Fruit fly (Drosophila melanogaster) whole organism, embryonic: ENCODE results near the gene CG32708.
A peak's percentile ranks its signal among the peaks of the same experiment; 100 is the strongest.

Source experiments
- ATbp ChIP-seq: fragments of 200-800 bp; sonication (Bioruptor generic); optimal IDR thresholded peaks from 2 replicates; lab custom pipeline; 2017; ENCODE audit warnings: missing biosample characterization, mild to moderate bottlenecking, missing genetic modification characterization, missing genetic modification reagents
- Antp ChIP-seq: fragments of 200-800 bp; sonication (Bioruptor generic); optimal IDR thresholded peaks from 3 replicates; lab custom pipeline; 2016; ENCODE audit warnings: missing biosample characterization, missing genetic modification characterization
- Atf-2 ChIP-seq: fragments of 200-800 bp; sonication (Bioruptor generic); optimal IDR thresholded peaks from 2 replicates; lab custom pipeline; 2016; ENCODE audit warnings: missing biosample characterization, missing genetic modification characterization
- CG10209 ChIP-seq: fragments of 200-800 bp; sonication (Bioruptor generic); optimal IDR thresholded peaks from 3 replicates; lab custom pipeline; 2017; ENCODE audit warnings: missing biosample characterization, mild to moderate bottlenecking, missing genetic modification characterization, missing genetic modification reagents
- CG10366 ChIP-seq: fragments of 200-800 bp; sonication (Bioruptor generic); IDR thresholded peaks from 2 replicates; pipeline ENCODE4 v1.3.6; 2022; ENCODE audit warnings: missing biosample characterization, missing genetic modification characterization
- CG10565 ChIP-seq: fragments of 200-800 bp; sonication (Bioruptor generic); optimal IDR thresholded peaks from 3 replicates; lab custom pipeline; 2016; ENCODE audit warnings: missing biosample characterization, mild to moderate bottlenecking, missing genetic modification characterization
- CG11085 ChIP-seq: fragments of 200-800 bp; sonication (Bioruptor generic); IDR thresholded peaks from 2 replicates; pipeline ENCODE4 v1.3.6; 2022; ENCODE audit warnings: missing biosample characterization, missing genetic modification characterization
- CG12391 ChIP-seq: fragments of 200-800 bp; sonication (Bioruptor generic); optimal IDR thresholded peaks from 3 replicates; lab custom pipeline; 2018; ENCODE audit warnings: missing biosample characterization, mild to moderate bottlenecking, missing genetic modification characterization, moderate library complexity
- CG15269 ChIP-seq: fragments of 200-800 bp; sonication (Bioruptor generic); optimal IDR thresholded peaks from 2 replicates; lab custom pipeline; 2018; ENCODE audit warnings: missing biosample characterization, mild to moderate bottlenecking, missing genetic modification characterization, moderate library complexity
- CG1603 ChIP-seq: fragments of 200-800 bp; sonication (Bioruptor generic); optimal IDR thresholded peaks from 2 replicates; lab custom pipeline; 2019; ENCODE audit warnings: missing biosample characterization, mild to moderate bottlenecking, missing genetic modification characterization, moderate library complexity
- CG16813 ChIP-seq: fragments of 200-800 bp; sonication (Bioruptor generic); IDR thresholded peaks from 3 replicates; pipeline ENCODE4 v1.3.6; 2022; ENCODE audit warnings: missing biosample characterization, missing genetic modification characterization; ENCODE audit not compliant: partially characterized antibody
- CG18764 ChIP-seq: fragments of 200-800 bp; sonication (Bioruptor generic); optimal IDR thresholded peaks from 3 replicates; lab custom pipeline; 2016; ENCODE audit warnings: missing biosample characterization, missing genetic modification characterization
- CG2129 ChIP-seq: fragments of 200-800 bp; sonication (Bioruptor generic); IDR thresholded peaks from 2 replicates; pipeline ENCODE4 v1.3.6; 2022; ENCODE audit warnings: missing biosample characterization, missing genetic modification characterization; ENCODE audit not compliant: partially characterized antibody
- CG2202 ChIP-seq: fragments of 200-800 bp; sonication (Bioruptor generic); optimal IDR thresholded peaks from 2 replicates; lab custom pipeline; 2018; ENCODE audit warnings: missing biosample characterization, mild to moderate bottlenecking, missing genetic modification characterization
- CG30403 ChIP-seq: fragments of 200-800 bp; sonication (Bioruptor generic); optimal IDR thresholded peaks from 3 replicates; lab custom pipeline; 2016; ENCODE audit warnings: missing biosample characterization, missing genetic modification characterization
- CG32532 ChIP-seq: fragments of 200-800 bp; sonication (Bioruptor generic); IDR thresholded peaks from 2 replicates; pipeline ENCODE4 v1.3.6; 2022; ENCODE audit warnings: missing biosample characterization, missing genetic modification characterization
- CG4854 ChIP-seq: fragments of 200-800 bp; sonication (Bioruptor generic); optimal IDR thresholded peaks from 2 replicates; lab custom pipeline; 2016; ENCODE audit warnings: missing biosample characterization, missing genetic modification characterization, inconsistent platforms
- CG5180 ChIP-seq: fragments of 200-800 bp; sonication (Bioruptor generic); optimal IDR thresholded peaks from 3 replicates; lab custom pipeline; 2017; ENCODE audit warnings: missing biosample characterization, missing genetic modification characterization, mild to moderate bottlenecking, moderate library complexity, missing genetic modification reagents
- CG7271 ChIP-seq: fragments of 200-800 bp; sonication (Bioruptor generic); optimal IDR thresholded peaks from 2 replicates; lab custom pipeline; 2018; ENCODE audit warnings: missing biosample characterization, mild to moderate bottlenecking, missing genetic modification characterization, moderate library complexity
- CG7928 ChIP-seq: fragments of 200-800 bp; sonication (Bioruptor generic); optimal IDR thresholded peaks from 2 replicates; lab custom pipeline; 2017; ENCODE audit warnings: missing biosample characterization, mild to moderate bottlenecking, missing genetic modification characterization
- CG9437 ChIP-seq: fragments of 200-800 bp; sonication (Bioruptor generic); optimal IDR thresholded peaks from 2 replicates; lab custom pipeline; 2018; ENCODE audit warnings: missing biosample characterization, mild to moderate bottlenecking, missing genetic modification characterization
- CG9727 ChIP-seq: fragments of 200-800 bp; sonication (Bioruptor generic); optimal IDR thresholded peaks from 3 replicates; lab custom pipeline; 2017; ENCODE audit warnings: missing biosample characterization, mild to moderate bottlenecking, missing genetic modification characterization
- Eip74EF ChIP-seq, 2 experiments: fragments of 200-800 bp in 1 of 2; fragments of >200 bp in 1 of 2; sonication (Bioruptor generic) in 1 of 2; optimal IDR thresholded peaks; 2 replicates each; lab custom pipeline; 2017 to 2019; ENCODE audit warnings: missing biosample characterization in 2 of 2, missing genetic modification characterization in 2 of 2, mild to moderate bottlenecking in 1 of 2, moderate library complexity in 1 of 2
- Gsc ChIP-seq: fragments of 200-800 bp; sonication (Bioruptor generic); IDR thresholded peaks from 2 replicates; pipeline ENCODE4 v1.3.6; 2022; ENCODE audit warnings: missing biosample characterization, missing genetic modification characterization
- Jarid2 ChIP-seq: fragments of 200-800 bp; sonication (Bioruptor generic); optimal IDR thresholded peaks from 3 replicates; lab custom pipeline; 2017; ENCODE audit warnings: mild to moderate bottlenecking, missing biosample characterization, missing genetic modification reagents, missing genetic modification characterization
- Lim3 ChIP-seq: fragments of 200-800 bp; sonication (Bioruptor generic); IDR thresholded peaks from 2 replicates; pipeline ENCODE4 v1.3.6; 2022; ENCODE audit warnings: missing biosample characterization, missing genetic modification characterization
- Med ChIP-seq: fragments of 200-800 bp; sonication (Bioruptor generic); peaks from one replicate; lab custom pipeline; 2016; ENCODE audit warnings: missing biosample characterization, missing genetic modification characterization, mild to moderate bottlenecking, inconsistent platforms, moderate library complexity
- Meics ChIP-seq: fragments of 200-800 bp; sonication (Bioruptor generic); optimal IDR thresholded peaks from 2 replicates; lab custom pipeline; 2017; ENCODE audit warnings: missing biosample characterization, mild to moderate bottlenecking, missing genetic modification characterization
- Nf-YA ChIP-seq: fragments of 200-800 bp; sonication (Bioruptor generic); IDR thresholded peaks from 2 replicates; pipeline ENCODE4 v1.3.6; 2022; ENCODE audit warnings: missing biosample characterization, missing genetic modification characterization
- Optix ChIP-seq: fragments of 200-800 bp; sonication (Bioruptor generic); IDR thresholded peaks from 3 replicates; pipeline ENCODE4 v1.3.6; 2022; ENCODE audit warnings: missing biosample characterization, missing genetic modification characterization
- Ptx1 ChIP-seq: fragments of 200-800 bp; sonication (Bioruptor generic); IDR thresholded peaks from 2 replicates; pipeline ENCODE4 v1.3.6; 2022; ENCODE audit warnings: missing biosample characterization, missing genetic modification characterization
- Sry-δ ChIP-seq: fragments of 200-800 bp; sonication (Bioruptor generic); optimal IDR thresholded peaks from 2 replicates; lab custom pipeline; 2016; ENCODE audit warnings: missing biosample characterization, missing genetic modification characterization
- Usf ChIP-seq: fragments of 200-800 bp; sonication (Bioruptor generic); optimal IDR thresholded peaks from 2 replicates; lab custom pipeline; 2017; ENCODE audit warnings: missing genotype, missing biosample characterization, missing genetic modification characterization
- YL-1 ChIP-seq: fragments of 200-800 bp; sonication (Bioruptor generic); optimal IDR thresholded peaks from 3 replicates; lab custom pipeline; 2017; ENCODE audit warnings: missing biosample characterization, mild to moderate bottlenecking, missing genetic modification characterization
- ab ChIP-seq: fragments of 200-800 bp; sonication (Bioruptor generic); optimal IDR thresholded peaks from 2 replicates; lab custom pipeline; 2016; ENCODE audit warnings: missing biosample characterization, missing genetic modification characterization
- abd-A ChIP-seq: fragments of 200-800 bp; sonication (Bioruptor generic); optimal IDR thresholded peaks from 3 replicates; lab custom pipeline; 2019; ENCODE audit warnings: missing biosample characterization, mild to moderate bottlenecking, missing genetic modification characterization, moderate library complexity
- cas ChIP-seq: fragments of 200-800 bp; sonication (Bioruptor generic); IDR thresholded peaks from 2 replicates; pipeline ENCODE4 v1.3.6; 2022; ENCODE audit warnings: missing biosample characterization, missing genetic modification characterization
- da ChIP-seq: fragments of 200-800 bp; sonication (Bioruptor generic); optimal IDR thresholded peaks from 2 replicates; lab custom pipeline; 2016; ENCODE audit warnings: missing biosample characterization, missing genetic modification characterization
- dati ChIP-seq: fragments of 200-800 bp; sonication (Bioruptor generic); IDR thresholded peaks from 2 replicates; pipeline ENCODE4 v1.3.6; 2022; ENCODE audit warnings: missing biosample characterization, missing genetic modification characterization
- dpn ChIP-seq, 2 experiments: fragments of 200-800 bp; sonication (Bioruptor generic); optimal IDR thresholded peaks; 3 replicates each; lab custom pipeline; 2016; ENCODE audit warnings: missing biosample characterization in 2 of 2, missing genetic modification characterization in 2 of 2
- dysf ChIP-seq: fragments of 200-800 bp; sonication (Bioruptor generic); IDR thresholded peaks from 3 replicates; pipeline ENCODE4 v1.3.6; 2022; ENCODE audit warnings: missing biosample characterization, missing genetic modification characterization
- emc ChIP-seq: fragments of 200-800 bp; sonication (Bioruptor generic); optimal IDR thresholded peaks from 2 replicates; lab custom pipeline; 2016; ENCODE audit warnings: missing biosample characterization, missing genetic modification characterization
- gcm ChIP-seq: fragments of 200-800 bp; sonication (Bioruptor generic); optimal IDR thresholded peaks from 2 replicates; lab custom pipeline; 2019; ENCODE audit warnings: missing biosample characterization, mild to moderate bottlenecking, missing genetic modification characterization, moderate library complexity
- kni ChIP-seq: fragments of 200-800 bp; sonication (Bioruptor generic); optimal IDR thresholded peaks from 3 replicates; lab custom pipeline; 2017; ENCODE audit warnings: mild to moderate bottlenecking, missing biosample characterization, missing genetic modification reagents, missing genetic modification characterization
- maf-S ChIP-seq: fragments of 200-800 bp; sonication (Bioruptor generic); optimal IDR thresholded peaks from 2 replicates; lab custom pipeline; 2016; ENCODE audit warnings: missing biosample characterization, missing genetic modification characterization
- ro ChIP-seq: fragments of 200-800 bp; sonication (Bioruptor generic); IDR thresholded peaks from 2 replicates; pipeline ENCODE4 v1.3.6; 2022; ENCODE audit warnings: missing biosample characterization, missing genetic modification characterization
- schlank ChIP-seq: fragments of 200-800 bp; sonication (Bioruptor generic); optimal IDR thresholded peaks from 2 replicates; lab custom pipeline; 2018; ENCODE audit warnings: missing biosample characterization, mild to moderate bottlenecking, missing genetic modification characterization
- wor ChIP-seq: fragments of 200-800 bp; sonication (Bioruptor generic); IDR thresholded peaks from 2 replicates; pipeline ENCODE4 v1.3.6; 2022; ENCODE audit warnings: missing biosample characterization, missing genetic modification characterization
- z ChIP-seq: fragments of 200-800 bp; sonication (Bioruptor generic); IDR thresholded peaks from 3 replicates; pipeline ENCODE4 v1.3.6; 2022; ENCODE audit warnings: missing biosample characterization, missing genetic modification characterization

Gene CG32708

DNA sequence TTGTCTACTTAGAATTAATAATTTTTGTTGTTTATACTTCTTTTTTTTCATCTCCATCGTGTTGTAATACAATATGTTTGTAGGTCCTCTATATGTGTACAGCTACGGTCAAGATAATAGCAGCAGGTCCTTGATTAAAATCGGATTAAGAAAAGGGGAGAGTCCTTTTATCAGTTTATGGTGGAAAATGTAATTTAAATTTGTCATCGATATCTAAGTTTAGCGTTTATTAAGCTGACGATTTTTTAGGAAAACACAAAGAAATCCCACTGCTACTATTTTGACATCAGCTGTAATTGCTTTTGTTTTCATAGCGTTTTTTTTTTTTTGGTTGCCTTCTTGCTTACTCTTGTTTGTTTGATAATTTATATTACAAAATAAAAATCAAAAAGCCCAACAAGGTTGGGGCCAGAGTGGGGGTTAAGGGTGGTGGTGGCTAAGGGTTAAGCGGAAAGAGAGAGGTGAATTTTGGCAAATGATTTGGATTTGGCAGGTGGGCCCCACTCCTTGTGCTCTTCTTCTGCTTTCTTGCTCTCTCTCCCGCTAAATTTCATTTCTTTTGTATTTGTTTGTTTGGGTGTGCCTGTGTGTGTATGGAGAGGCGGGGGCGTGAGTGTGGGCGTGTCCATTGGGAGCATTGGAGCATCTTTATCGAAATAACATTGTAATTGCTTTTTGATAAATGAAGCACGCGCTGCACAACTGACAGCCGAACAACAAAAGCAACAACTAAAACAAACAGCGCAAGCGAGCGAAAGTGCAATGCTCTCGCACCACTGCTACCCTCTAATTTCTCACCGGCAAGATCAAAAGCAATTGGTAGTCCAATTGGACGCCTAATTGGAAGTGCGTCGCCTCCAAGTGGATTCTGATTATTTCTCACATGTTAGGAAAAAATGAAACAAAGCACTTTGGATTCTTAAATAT, 35.4 kb downstream of the CG32708 start (continued):
- peak; percentile 58 for TF ChIP-seq CG15269
- TF ChIP-seq Sry-δ: no peak
- TF ChIP-seq Med (GFP tag; lab: Kevin White, UChicago): peak; percentile 86
- no peak for TF ChIP-seq schlank
- TF ChIP-seq CG10565: no peak
- TF ChIP-seq Gsc (GFP tag; lab: Robert Waterston, UW): no peak
- no peak for TF ChIP-seq Optix (GFP tag; lab: Robert Waterston, UW)
- TF ChIP-seq dati (GFP tag; lab: Robert Waterston, UW): no peak
- no peak for TF ChIP-seq cas (GFP tag; lab: Robert Waterston, UW)
- TF ChIP-seq CG32532: peak; percentile 58; the same call in 1 of the 2 replicates
- no peak for TF ChIP-seq CG7928
- peak in 1 of 2 experiments; percentile 22 for TF ChIP-seq Eip74EF (GFP tag; optimal IDR thresholded peaks at IDR 0.05; lab: Kevin White, UChicago)
- TF ChIP-seq gcm (GFP tag; lab: Kevin White, UChicago): peak; percentile 7
- no peak for TF ChIP-seq CG7271
- TF ChIP-seq CG5180: no peak
- peak; percentile 46; the same call in 1 of the 2 replicates for TF ChIP-seq Ptx1 (GFP tag; lab: Robert Waterston, UW)
- TF ChIP-seq dpn (GFP tag; optimal IDR thresholded peaks at IDR 0.05; lab: Kevin White, UChicago): peak; percentile 24 to 32
- TF ChIP-seq Meics (GFP tag; lab: Kevin White, UChicago): peak; percentile 60
- TF ChIP-seq kni: no peak
- no peak for TF ChIP-seq abd-A
- peak; percentile 36 for TF ChIP-seq CG30403 (GFP tag; lab: Kevin White, UChicago)
- TF ChIP-seq CG4854 (GFP tag; lab: Kevin White, UChicago): peak; percentile 12
- peak; percentile 27 for TF ChIP-seq ATbp (GFP tag; lab: Kevin White, UChicago)
- peak; percentile 35 for TF ChIP-seq CG1603 (tag; lab: Kevin White, UChicago)
- peak; percentile 45 for TF ChIP-seq CG12391 (tag; lab: Kevin White, UChicago)
- no peak for TF ChIP-seq emc
- no peak for TF ChIP-seq wor (GFP tag; lab: Robert Waterston, UW)
- no peak for TF ChIP-seq da (GFP tag; lab: Kevin White, UChicago)
- no peak for TF ChIP-seq CG18764 (GFP tag; lab: Kevin White, UChicago)
- no peak for TF ChIP-seq CG11085 (GFP tag; lab: Robert Waterston, UW)
- peak; percentile 17 for TF ChIP-seq Atf-2 (GFP tag; lab: Kevin White, UChicago)
- no peak for TF ChIP-seq Jarid2 (GFP tag; lab: Kevin White, UChicago)
- TF ChIP-seq ro: no peak
- no peak for TF ChIP-seq Lim3 (GFP tag; lab: Robert Waterston, UW)
- TF ChIP-seq CG9437 (GFP tag; lab: Kevin White, UChicago): no peak
- TF ChIP-seq ab (GFP tag; lab: Kevin White, UChicago): no peak
- TF ChIP-seq dysf (GFP tag; lab: Robert Waterston, UW): peak; percentile 61; the same call in 2 of the 3 replicates
- TF ChIP-seq z (GFP tag; lab: Robert Waterston, UW): no peak
- TF ChIP-seq YL-1: no peak
- TF ChIP-seq Nf-YA: no peak
- no peak for TF ChIP-seq Antp (GFP tag; lab: Kevin White, UChicago)
- no peak for TF ChIP-seq CG2202
- peak; percentile 49 for TF ChIP-seq CG9727 (GFP tag; lab: Kevin White, UChicago)
- TF ChIP-seq CG2129 (GFP tag; lab: Robert Waterston, UW): no peak
- TF ChIP-seq Usf (GFP tag; lab: Kevin White, UChicago): no peak
- TF ChIP-seq maf-S (GFP tag; lab: Kevin White, UChicago): no peak
- no peak for TF ChIP-seq CG16813
- TF ChIP-seq CG10366 (GFP tag; lab: Robert Waterston, UW): peak; percentile 24; the same call in 1 of the 2 replicates
- peak; percentile 20 for TF ChIP-seq CG10209 (GFP tag; lab: Kevin White, UChicago)
